Worm (Caenorhabditis elegans) whole organism, L1 larva: ENCODE results near the gene C01G10.5.

Experiments used
- blmp-1 ChIP-seq: fragments of 150-350 bp; optimal IDR thresholded peaks from 2 replicates; lab custom pipeline; 2014; ENCODE audit warnings: missing biosample characterization, missing genetic modification characterization
- egl-27 ChIP-seq, 2 experiments: fragments of 150-350 bp in 1 of 2; sonication (generic microtip); optimal IDR thresholded peaks; 3 replicates each; lab custom pipeline; 2017 to 2018; ENCODE audit warnings: missing biosample characterization in 2 of 2, missing genetic modification characterization in 2 of 2, missing genetic modification reagents in 2 of 2
- elt-3 ChIP-seq, 6 experiments: fragments of 150-350 bp in 1 of 6; sonication (generic microtip); optimal IDR thresholded peaks; 2 replicates each; lab custom pipeline; 2017 to 2018; ENCODE audit warnings: missing biosample characterization in 6 of 6, missing genetic modification characterization in 6 of 6, inconsistent platforms in 1 of 6
- fkh-10 ChIP-seq: sonication (generic microtip); optimal IDR thresholded peaks from 2 replicates; lab custom pipeline; 2017; ENCODE audit warnings: missing biosample characterization, missing genetic modification reagents, missing genetic modification characterization
- fos-1 ChIP-seq: fragments of 150-350 bp; optimal IDR thresholded peaks from 2 replicates; lab custom pipeline; 2014; ENCODE audit warnings: missing biosample characterization, missing genetic modification characterization
- hpl-2 ChIP-seq: fragments of 150-350 bp; optimal IDR thresholded peaks from 2 replicates; lab custom pipeline; 2014; ENCODE audit warnings: missing biosample characterization, missing genetic modification reagents, missing genetic modification characterization
- mep-1 ChIP-seq: fragments of 150-350 bp; optimal IDR thresholded peaks from 2 replicates; lab custom pipeline; 2014; ENCODE audit warnings: missing biosample characterization, missing genetic modification characterization
- pqm-1 ChIP-seq: sonication (generic microtip); optimal IDR thresholded peaks from 3 replicates; lab custom pipeline; 2017; ENCODE audit warnings: missing biosample characterization, missing genetic modification characterization
- skn-1 ChIP-seq: fragments of 150-350 bp; optimal IDR thresholded peaks from 2 replicates; lab custom pipeline; 2014; ENCODE audit warnings: missing biosample characterization, missing genetic modification characterization
- unc-62 ChIP-seq: fragments of 150-350 bp; optimal IDR thresholded peaks from 2 replicates; lab custom pipeline; 2014; ENCODE audit warnings: missing biosample characterization, missing genetic modification reagents, missing genetic modification characterization
- ztf-11 ChIP-seq, 2 experiments: sonication (generic microtip); optimal IDR thresholded peaks; 2 replicates each; lab custom pipeline; 2016 to 2017; ENCODE audit warnings: missing genetic modification characterization in 2 of 2, missing biosample characterization in 1 of 2, missing compliant biosample characterization in 1 of 2
- ztf-4 ChIP-seq: fragments of 150-350 bp; optimal IDR thresholded peaks from 2 replicates; lab custom pipeline; 2014; ENCODE audit warnings: missing biosample characterization, missing genetic modification characterization

- no peak for TF ChIP-seq skn-1 (tag; lab: Kevin White, UChicago)
- no peak for TF ChIP-seq blmp-1 (tag; lab: Kevin White, UChicago)
- TF ChIP-seq mep-1 (tag; lab: Kevin White, UChicago): peak; percentile 17
- TF ChIP-seq fkh-10 (GFP tag; lab: Kevin White, UChicago): peak; percentile 23
- no peak for TF ChIP-seq ztf-11 (tag; optimal IDR thresholded peaks at IDR 0.05; lab: Kevin White, UChicago)
- no peak for TF ChIP-seq elt-3 (tag; optimal IDR thresholded peaks at IDR 0.05; lab: Kevin White, UChicago)
- no peak for TF ChIP-seq ztf-4 (tag; lab: Kevin White, UChicago)
- TF ChIP-seq hpl-2 (GFP tag; lab: Kevin White, UChicago): no peak
- TF ChIP-seq unc-62: no peak
- TF ChIP-seq fos-1 (tag; lab: Kevin White, UChicago): no peak
- no peak for TF ChIP-seq egl-27 (tag; optimal IDR thresholded peaks at IDR 0.05; lab: Kevin White, UChicago)
- TF ChIP-seq pqm-1: no peak
These were observed 14.4 kb downstream of the C01G10.5 start for ce11 chrV:15074907-15075306.
